Worm (Caenorhabditis elegans): ENCODE data around the gene C44B7.11.

DNA sequence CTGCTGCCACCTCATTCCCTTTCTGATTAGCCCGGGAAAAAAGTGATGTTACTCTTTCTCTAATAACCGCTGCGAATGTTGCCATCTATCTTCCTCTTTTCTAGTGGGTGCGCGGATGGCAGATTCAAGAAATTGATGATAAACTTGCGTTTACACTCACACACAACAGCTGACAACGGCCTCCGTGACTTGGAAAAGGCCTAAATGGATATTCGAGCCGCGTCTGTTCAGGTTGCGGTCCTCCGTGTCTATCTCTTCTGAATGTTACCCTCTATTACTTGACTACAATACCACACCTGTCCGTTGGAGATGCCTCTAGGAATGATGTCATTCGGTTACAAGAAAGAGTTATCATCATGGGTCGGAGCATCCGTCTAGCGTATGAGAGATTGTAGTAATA lies 39.2 kb upstream of the C44B7.11 start:
- TF ChIP-seq efl-1 (GFP tag; optimal IDR thresholded peaks at IDR 0.05), result no peak
- TF ChIP-seq ztf-26 (tag; optimal IDR thresholded peaks at IDR 0.05), result no peak
- no peak for TF ChIP-seq attf-3 (GFP tag; conservative IDR thresholded peaks at IDR 0.05)
- no peak for TF ChIP-seq lin-35 (GFP tag; optimal IDR thresholded peaks at IDR 0.05)
- no peak for TF ChIP-seq nfya-1 (tag; optimal IDR thresholded peaks at IDR 0.05; ENCODE audit: borderline replicate concordance, insufficient read depth)
- no peak for TF ChIP-seq bed-1 (GFP tag; IDR thresholded peaks at IDR 0.05)
- TF ChIP-seq ama-1 (optimal IDR thresholded peaks at IDR 0.05), result no peak
- TF ChIP-seq ama-1 (GFP tag; optimal IDR thresholded peaks at IDR 0.05), result no peak
- TF ChIP-seq ztf-28 (GFP tag; IDR thresholded peaks at IDR 0.05), result no peak
